Fruit fly (Drosophila melanogaster) whole organism, wandering third instar larva: ENCODE results near the gene lectin-37Db.
A peak's percentile ranks its signal among the peaks of the same experiment; 100 is the strongest.

Experiments used
- CG32264 ChIP-seq: fragments of 200-800 bp; sonication (Bioruptor generic); optimal IDR thresholded peaks from 2 replicates; lab custom pipeline; 2016; ENCODE audit warnings: missing biosample characterization, missing genetic modification characterization
- Dfd ChIP-seq: fragments of >200 bp; optimal IDR thresholded peaks from 2 replicates; lab custom pipeline; 2017; ENCODE audit warnings: missing biosample characterization, missing genetic modification characterization
- Myc ChIP-seq: fragments of >200 bp; optimal IDR thresholded peaks from 2 replicates; lab custom pipeline; 2017
- dsf ChIP-seq: sonication (Bioruptor generic); optimal IDR thresholded peaks from 2 replicates; lab custom pipeline; 2016; ENCODE audit warnings: missing biosample characterization, missing genetic modification characterization, borderline replicate concordance
- h ChIP-seq: fragments of 200-800 bp; sonication (Bioruptor generic); optimal IDR thresholded peaks from 3 replicates; lab custom pipeline; 2016; ENCODE audit warnings: missing biosample characterization, mild to moderate bottlenecking, missing genetic modification characterization
- lola ChIP-seq: fragments of >200 bp; optimal IDR thresholded peaks from 2 replicates; lab custom pipeline; 2017; ENCODE audit warnings: missing biosample characterization, missing genetic modification characterization
- pan ChIP-seq: fragments of >200 bp; optimal IDR thresholded peaks from 2 replicates; lab custom pipeline; 2017

DNA sequence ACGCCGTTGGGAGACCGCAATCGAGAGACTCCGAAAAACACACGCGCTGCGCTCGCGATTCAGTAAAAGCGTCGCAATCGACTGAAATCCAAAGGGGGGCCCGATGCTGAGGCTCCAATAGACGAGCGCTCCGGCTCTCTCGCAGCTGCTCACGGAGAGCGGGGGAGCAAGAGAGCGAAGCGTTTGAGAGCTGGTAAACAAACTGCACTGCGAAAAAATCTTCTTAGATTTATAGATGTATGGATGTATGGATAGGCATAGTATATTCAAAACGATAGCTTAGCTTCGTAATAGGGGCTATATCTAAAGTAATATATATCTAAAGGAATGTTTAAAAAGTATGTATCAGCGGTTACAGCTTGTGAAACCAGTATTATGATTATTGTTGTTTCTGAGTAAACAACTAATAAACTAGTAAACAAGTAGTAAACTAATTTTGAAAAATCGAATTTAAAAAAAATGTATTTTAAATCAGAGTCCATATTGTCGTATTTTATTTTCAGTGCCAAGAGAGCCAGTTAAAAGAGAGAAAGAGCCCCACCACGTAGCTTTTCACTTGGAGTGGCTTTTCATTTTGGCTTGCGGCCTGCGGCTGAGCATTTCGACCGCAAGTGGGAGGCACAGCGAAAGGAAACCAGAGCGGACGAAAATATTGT is 4.7 kb downstream of the lectin-37Db start, which contains the start of the genes Alp12 and CG13085:
- TF ChIP-seq pan (lab: Kevin White, UChicago) (no peak), h (GFP tag; lab: Kevin White, UChicago) (peak; percentile 94), Myc (lab: Kevin White, UChicago) (no peak), lola (GFP tag; lab: Kevin White, UChicago) (no peak), dsf (GFP tag; lab: Kevin White, UChicago) (peak; percentile 62), Dfd (GFP tag; lab: Kevin White, UChicago) (no peak), CG32264 (GFP tag; lab: Kevin White, UChicago) (peak; percentile 65)
